Fruit fly (Drosophila melanogaster): Measurements from ENCODE around the gene CG15892.

DNA sequence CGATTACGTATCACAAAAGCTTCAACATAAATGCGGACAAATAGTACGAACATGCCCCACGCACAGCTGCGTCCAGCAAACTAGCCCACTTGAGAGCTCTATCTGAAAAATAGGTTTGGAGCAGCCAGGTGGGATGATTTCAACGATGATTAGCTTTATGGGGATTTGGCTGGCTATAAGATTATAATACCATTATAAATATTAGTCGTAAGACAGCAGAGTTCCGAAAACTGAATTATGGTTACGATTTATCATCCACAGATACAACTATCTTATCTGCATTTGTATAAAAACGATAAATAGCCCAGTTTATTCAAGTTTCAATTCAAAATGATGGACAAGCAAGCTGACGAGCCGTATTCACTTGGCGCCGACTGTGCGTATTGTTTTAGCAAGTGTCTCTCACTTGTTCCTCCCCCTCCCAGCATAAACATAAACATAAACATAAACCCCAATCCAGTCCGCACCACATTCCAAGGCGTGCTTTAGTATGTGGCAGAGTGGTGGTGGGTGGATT lies 30.5 kb downstream of the CG15892 start:
- TF ChIP-seq Sry-β (GFP tag; optimal IDR thresholded peaks at IDR 0.05) (no peak), CG34224 (GFP tag; IDR thresholded peaks at IDR 0.05; ENCODE audit: partially characterized antibody) (no peak), CG9609 (GFP tag; optimal IDR thresholded peaks at IDR 0.05) (peak; percentile 49), CG11247 (GFP tag; IDR thresholded peaks at IDR 0.05) (peak; percentile 31; the same call in 1 of the 2 replicates), Side (GFP tag; optimal IDR thresholded peaks at IDR 0.05) (peak; percentile 41), Oli (tag; optimal IDR thresholded peaks at IDR 0.05) (peak; percentile 84), Hsf (GFP tag; optimal IDR thresholded peaks at IDR 0.05) (peak; percentile 54), eve (GFP tag; optimal IDR thresholded peaks at IDR 0.05) (no peak), CG10147 (GFP tag; optimal IDR thresholded peaks at IDR 0.05) (peak; percentile 87), Rx (GFP tag; IDR thresholded peaks at IDR 0.05) (peak; percentile 28; the same call in 1 of the 2 replicates)
